Fruit fly (Drosophila melanogaster): Measurements from ENCODE around the gene Polr1B.
A peak's percentile ranks its signal among the peaks of the same experiment; 100 is the strongest.

dm6 chr2L:451705-452472, 47.8 kb downstream of the Polr1B start:
- TF ChIP-seq CG7045 (GFP tag; optimal IDR thresholded peaks at IDR 0.05) (no peak), CG11617 (GFP tag; optimal IDR thresholded peaks at IDR 0.05) (no peak), CG14711 (tag; optimal IDR thresholded peaks at IDR 0.05) (peak; percentile 16), Clk (GFP tag; optimal IDR thresholded peaks at IDR 0.05) (no peak), ovo (GFP tag; optimal IDR thresholded peaks at IDR 0.05) (no peak), cic (GFP tag; optimal IDR thresholded peaks at IDR 0.05) (no peak), Mnt (GFP tag; optimal IDR thresholded peaks at IDR 0.05) (peak; percentile 3)

Measured in whole organism, adult.